Worm (Caenorhabditis elegans): ENCODE measurements around the gene W02B12.12.
A peak's percentile ranks its signal among the peaks of the same experiment; 100 is the strongest.

Gene W02B12.12

ce11 chrII:11459883-11460282 lies 19.1 kb downstream of the W02B12.12 start:
- TF ChIP-seq ceh-43 (GFP tag; optimal IDR thresholded peaks at IDR 0.05) (no peak), blmp-1 (tag; optimal IDR thresholded peaks at IDR 0.05) (no peak), lsy-2 (tag; optimal IDR thresholded peaks at IDR 0.05) (no peak), ces-1 (GFP tag; optimal IDR thresholded peaks at IDR 0.05) (no peak), M03D4.4 (tag; optimal IDR thresholded peaks at IDR 0.05) (no peak), unc-39 (tag; optimal IDR thresholded peaks at IDR 0.05) (no peak), sem-2 (GFP tag; optimal IDR thresholded peaks at IDR 0.05) (no peak), bed-3 (GFP tag; optimal IDR thresholded peaks at IDR 0.05) (no peak), zip-8 (tag; optimal IDR thresholded peaks at IDR 0.05) (no peak), lin-13 (tag; optimal IDR thresholded peaks at IDR 0.05) (no peak), snpc-4 (tag; optimal IDR thresholded peaks at IDR 0.05) (no peak), pha-4 (tag; optimal IDR thresholded peaks at IDR 0.05) (no peak), nhr-2 (tag; optimal IDR thresholded peaks at IDR 0.05) (no peak), ceh-83 (GFP tag; optimal IDR thresholded peaks at IDR 0.05) (no peak), mab-5 (tag; optimal IDR thresholded peaks at IDR 0.05) (no peak)

- TF ChIP-seq lsy-2 (tag; optimal IDR thresholded peaks at IDR 0.05): no peak
- no peak for TF ChIP-seq ceh-83 (GFP tag; optimal IDR thresholded peaks at IDR 0.05)
- no peak for TF ChIP-seq bed-3 (GFP tag; optimal IDR thresholded peaks at IDR 0.05)
- TF ChIP-seq sptf-1 (tag; optimal IDR thresholded peaks at IDR 0.05): no peak
- no peak for TF ChIP-seq nhr-76 (tag; optimal IDR thresholded peaks at IDR 0.05)
- TF ChIP-seq ham-2 (GFP tag; optimal IDR thresholded peaks at IDR 0.05): no peak
- TF ChIP-seq elt-3 (tag; optimal IDR thresholded peaks at IDR 0.05): no peak
- TF ChIP-seq lin-32 (GFP tag; optimal IDR thresholded peaks at IDR 0.05): no peak
- TF ChIP-seq drap-1 (GFP tag; optimal IDR thresholded peaks at IDR 0.05): no peak
- TF ChIP-seq ceh-43 (GFP tag; optimal IDR thresholded peaks at IDR 0.05): no peak
- no peak for TF ChIP-seq unc-39 (tag; optimal IDR thresholded peaks at IDR 0.05)
- no peak for TF ChIP-seq nhr-12 (tag; optimal IDR thresholded peaks at IDR 0.05)
- TF ChIP-seq mep-1 (tag; optimal IDR thresholded peaks at IDR 0.05): no peak
- no peak for TF ChIP-seq nhr-237 (tag; optimal IDR thresholded peaks at IDR 0.05)
- no peak for TF ChIP-seq flh-1 (GFP tag; optimal IDR thresholded peaks at IDR 0.05)
- TF ChIP-seq nhr-28 (tag; optimal IDR thresholded peaks at IDR 0.05): no peak
- TF ChIP-seq unc-62 (GFP tag; optimal IDR thresholded peaks at IDR 0.05): no peak
Measured at ce11 chrII:11455715-11456114, 23.3 kb downstream of the W02B12.12 start.

DNA sequence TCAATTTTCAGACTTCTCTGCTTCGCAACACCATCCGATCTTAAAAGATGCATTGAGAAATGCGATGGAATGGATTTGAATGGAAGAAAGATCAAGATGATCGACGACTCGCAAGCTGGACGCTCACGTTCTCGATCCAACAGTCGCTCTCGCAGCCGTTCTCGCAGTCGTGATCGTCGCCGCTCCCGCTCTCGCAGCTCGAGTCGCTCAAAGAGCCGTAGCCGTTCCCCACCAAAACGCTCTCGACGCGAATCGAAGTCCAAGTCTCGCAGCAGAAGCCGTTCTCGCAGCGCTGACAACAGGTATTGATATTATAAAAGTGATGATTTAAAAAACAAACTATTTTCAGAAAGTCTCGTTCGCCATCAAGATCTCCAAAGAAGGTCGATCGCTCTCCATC lies 23.8 kb downstream of the W02B12.12 start:
- TF ChIP-seq zip-8 (tag; optimal IDR thresholded peaks at IDR 0.05) (no peak), ceh-83 (GFP tag; optimal IDR thresholded peaks at IDR 0.05) (no peak), unc-62 (GFP tag; optimal IDR thresholded peaks at IDR 0.05) (no peak), ceh-39 (tag; optimal IDR thresholded peaks at IDR 0.05) (no peak), M03D4.4 (tag; optimal IDR thresholded peaks at IDR 0.05) (no peak), pha-4 (tag; optimal IDR thresholded peaks at IDR 0.05) (no peak)

DNA sequence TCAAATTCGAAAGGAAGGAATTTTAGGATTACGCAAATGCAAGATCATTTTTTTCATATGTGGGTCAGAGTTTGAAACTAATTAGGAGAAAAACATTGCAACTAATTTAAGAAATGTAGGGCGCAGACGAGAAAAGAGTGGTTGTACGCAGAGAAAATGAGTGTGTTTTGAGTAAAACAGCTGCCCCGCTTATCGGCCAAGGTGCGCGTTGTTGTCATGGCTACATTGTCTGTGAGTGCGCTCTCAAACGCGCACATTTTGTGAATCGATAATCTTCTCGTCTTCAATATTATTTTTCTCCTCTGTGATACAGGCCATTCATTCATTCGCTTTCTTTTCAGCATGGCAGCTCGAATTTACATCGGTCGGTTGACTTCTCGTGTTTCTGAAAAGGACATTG lies 25.3 kb downstream of the W02B12.12 start:
- TF ChIP-seq hlh-1 (tag; optimal IDR thresholded peaks at IDR 0.05) (peak; percentile 24), ceh-39 (tag; optimal IDR thresholded peaks at IDR 0.05) (peak; percentile 9), unc-62 (GFP tag; optimal IDR thresholded peaks at IDR 0.05) (no peak)

DNA sequence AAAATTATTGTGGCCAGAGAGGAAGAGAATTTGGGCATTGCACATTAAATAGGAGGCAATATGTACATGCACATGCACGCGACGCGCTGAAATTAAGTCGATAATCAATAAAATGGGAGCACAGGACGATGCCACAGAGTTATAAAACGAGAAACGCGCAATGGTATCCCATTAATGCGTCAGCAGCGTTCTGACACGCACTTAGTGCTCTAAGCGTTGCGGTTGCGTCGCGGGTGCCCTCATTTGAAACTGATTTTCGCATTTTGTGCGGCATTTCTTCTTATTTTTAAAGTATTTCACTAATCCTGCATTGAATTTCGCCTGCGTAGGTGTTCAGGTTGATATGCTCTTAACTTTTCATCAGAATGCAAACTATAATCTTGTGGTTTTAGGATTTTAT lies 26.0 kb downstream of the W02B12.12 start, which contains the start of gene rsp-1:
Gene rsp-1, plus strand, starts transcription at position 338 of the 400 bp plus-strand sequence.
- TF ChIP-seq hlh-1 (tag; optimal IDR thresholded peaks at IDR 0.05) (peak; percentile 44), mab-5 (tag; optimal IDR thresholded peaks at IDR 0.05) (no peak), elt-1 (tag; optimal IDR thresholded peaks at IDR 0.05; ENCODE audit: borderline replicate concordance, insufficient read depth) (no peak), blmp-1 (tag; optimal IDR thresholded peaks at IDR 0.05) (no peak), cnd-1 (tag; optimal IDR thresholded peaks at IDR 0.05) (peak; percentile 66), lsy-2 (tag; optimal IDR thresholded peaks at IDR 0.05) (peak; percentile 80), nhr-237 (tag; optimal IDR thresholded peaks at IDR 0.05) (peak; percentile 72), ces-1 (GFP tag; optimal IDR thresholded peaks at IDR 0.05) (peak; percentile 67), lin-32 (GFP tag; optimal IDR thresholded peaks at IDR 0.05) (peak; percentile 20), mep-1 (tag; optimal IDR thresholded peaks at IDR 0.05) (peak; percentile 86), tbx-8 (GFP tag; optimal IDR thresholded peaks at IDR 0.05) (peak; percentile 15), unc-62 (GFP tag; optimal IDR thresholded peaks at IDR 0.05) (peak; percentile 43), ceh-43 (GFP tag; optimal IDR thresholded peaks at IDR 0.05) (peak; percentile 53), lin-13 (tag; optimal IDR thresholded peaks at IDR 0.05) (peak; percentile 93), nhr-12 (tag; optimal IDR thresholded peaks at IDR 0.05) (no peak), ceh-83 (GFP tag; optimal IDR thresholded peaks at IDR 0.05) (no peak), ceh-39 (tag; optimal IDR thresholded peaks at IDR 0.05) (peak; percentile 79), unc-120 (tag; optimal IDR thresholded peaks at IDR 0.05; ENCODE audit: poor library complexity, severe bottlenecking) (peak; percentile 31), drap-1 (GFP tag; optimal IDR thresholded peaks at IDR 0.05) (peak; percentile 39), M03D4.4 (tag; optimal IDR thresholded peaks at IDR 0.05) (peak; percentile 37), pha-4 (tag; optimal IDR thresholded peaks at IDR 0.05) (peak; percentile 96), sptf-1 (tag; optimal IDR thresholded peaks at IDR 0.05) (peak; percentile 90), elt-3 (tag; optimal IDR thresholded peaks at IDR 0.05) (peak; percentile 40), mls-2 (tag; optimal IDR thresholded peaks at IDR 0.05) (peak; percentile 81), ztf-11 (tag; optimal IDR thresholded peaks at IDR 0.05) (peak; percentile 75)

Data from whole organism, mixed stage, embryonic.